Worm (Caenorhabditis elegans) whole organism, L4 larva: ENCODE data around the gene C10G8.3.
A peak's percentile ranks its signal among the peaks of the same experiment; 100 is the strongest.

Experiments
- ama-1 ChIP-seq: fragments of 150-350 bp; optimal IDR thresholded peaks from 2 replicates; lab custom pipeline; 2014; ENCODE audit warnings: inconsistent platforms, mixed read lengths
- ceh-62 ChIP-seq: sonication (generic microtip); optimal IDR thresholded peaks from 2 replicates; lab custom pipeline; 2017; ENCODE audit warnings: missing biosample characterization, missing genetic modification characterization
- ceh-82 ChIP-seq: sonication (generic microtip); optimal IDR thresholded peaks from 2 replicates; lab custom pipeline; 2017; ENCODE audit warnings: missing biosample characterization, missing genetic modification characterization
- mep-1 ChIP-seq: fragments of 150-350 bp; sonication (generic microtip); optimal IDR thresholded peaks from 3 replicates; lab custom pipeline; 2014; ENCODE audit warnings: missing biosample characterization, missing genetic modification characterization
- nhr-10 ChIP-seq: fragments of 150-350 bp; optimal IDR thresholded peaks from 2 replicates; lab custom pipeline; 2014; ENCODE audit warnings: missing biosample characterization, missing genetic modification characterization
- nhr-76 ChIP-seq: fragments of 150-350 bp; optimal IDR thresholded peaks from 2 replicates; lab custom pipeline; 2014; ENCODE audit warnings: missing biosample characterization, missing genetic modification characterization
- nhr-77 ChIP-seq: fragments of 150-350 bp; optimal IDR thresholded peaks from 2 replicates; lab custom pipeline; 2014; ENCODE audit warnings: missing biosample characterization, missing genetic modification characterization
- pqm-1 ChIP-seq: sonication (generic microtip); optimal IDR thresholded peaks from 2 replicates; lab custom pipeline; 2017; ENCODE audit warnings: missing biosample characterization, missing genetic modification characterization
- snpc-4 ChIP-seq: fragments of 150-350 bp; optimal IDR thresholded peaks from 2 replicates; lab custom pipeline; 2014; ENCODE audit warnings: missing biosample characterization, missing genetic modification characterization
- tag-97 ChIP-seq: fragments of 200-800 bp; sonication (Bioruptor generic); IDR thresholded peaks from 2 replicates; pipeline ENCODE4 v1.3.6; 2022; ENCODE audit warnings: missing genetic modification characterization, missing compliant biosample characterization
- unc-62 ChIP-seq, 3 experiments: fragments of 150-350 bp in 1 of 3; sonication (generic microtip); optimal IDR thresholded peaks in 2 of 3; peaks in 1 of 3; 1 replicate in 1 of 3; 2 replicates in 2 of 3; lab custom pipeline; 2014 to 2017; ENCODE audit warnings: missing biosample characterization in 3 of 3, missing genetic modification characterization in 3 of 3, missing genetic modification reagents in 3 of 3, missing genotype in 1 of 3

ce11 chrV:5329677-5330266, 17.2 kb downstream of the C10G8.3 start:
- TF ChIP-seq nhr-76 (tag; lab: Kevin White, UChicago) (no peak), unc-62 (GFP tag; optimal IDR thresholded peaks at IDR 0.05 in 1 of 2; lab: Kevin White, UChicago) (peak in 1 of 2 experiments; percentile 41), unc-62 (tag; optimal IDR thresholded peaks at IDR 0.05; lab: Kevin White, UChicago) (no peak), ceh-62 (no peak), snpc-4 (no peak), ceh-82 (tag; lab: Kevin White, UChicago) (no peak), ama-1 (lab: Kevin White, UChicago) (no peak), pqm-1 (tag; lab: Kevin White, UChicago) (peak; percentile 17), nhr-10 (tag; lab: Kevin White, UChicago) (no peak), tag-97 (GFP tag; lab: Robert Waterston, UW) (no peak), mep-1 (tag; lab: Kevin White, UChicago) (peak; percentile 54), nhr-77 (tag; lab: Kevin White, UChicago) (peak; percentile 60)
